Worm (Caenorhabditis elegans): ENCODE results near the gene rpb-8.

The rpb-8 gene

DNA sequence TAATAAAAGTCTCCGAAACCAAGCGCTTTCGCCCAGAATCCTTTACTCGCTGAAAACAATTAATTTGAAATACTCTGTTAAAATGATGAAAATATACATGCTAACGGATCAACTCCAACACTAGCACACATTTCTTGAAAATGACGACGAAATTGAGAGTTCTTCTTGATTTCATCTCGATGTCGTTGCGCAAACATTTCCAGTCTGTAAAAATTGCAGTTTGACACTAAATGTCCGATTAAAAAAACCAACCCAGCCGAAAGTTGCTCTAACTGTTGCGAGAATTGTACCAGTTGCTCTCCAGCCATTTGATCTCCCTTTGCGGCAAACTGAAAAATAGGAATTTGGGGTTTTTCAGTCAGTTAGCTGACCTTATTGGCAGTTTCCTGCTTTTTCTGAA lies 43.5 kb upstream of the rpb-8 start (continued):
- no peak for TF ChIP-seq egl-18 (GFP tag; IDR thresholded peaks at IDR 0.05)
- TF ChIP-seq B0019.2 (GFP tag; conservative IDR thresholded peaks at IDR 0.05) = no peak
- no peak for TF ChIP-seq bed-2 (GFP tag; IDR thresholded peaks at IDR 0.05)
- TF ChIP-seq Y95B8A.8 (GFP tag; IDR thresholded peaks at IDR 0.05) = no peak
- no peak for TF ChIP-seq chd-7 (tag; optimal IDR thresholded peaks at IDR 0.05)
- TF ChIP-seq lin-26 (GFP tag; IDR thresholded peaks at IDR 0.05) = peak; percentile 38; the same call in 1 of the 2 replicates
- no peak for TF ChIP-seq efl-1 (GFP tag; optimal IDR thresholded peaks at IDR 0.05)
- no peak for TF ChIP-seq athp-1 (tag; optimal IDR thresholded peaks at IDR 0.05)

- TF ChIP-seq ekl-4 (GFP tag; IDR thresholded peaks at IDR 0.05) (no peak), lag-1 (GFP tag; IDR thresholded peaks at IDR 0.05) (no peak), pbrm-1 (GFP tag; IDR thresholded peaks at IDR 0.05) (no peak), egl-18 (GFP tag; IDR thresholded peaks at IDR 0.05) (no peak), ztf-28 (GFP tag; IDR thresholded peaks at IDR 0.05) (no peak), mcd-1 (GFP tag; IDR thresholded peaks at IDR 0.05) (no peak), attf-3 (GFP tag; conservative IDR thresholded peaks at IDR 0.05) (no peak), mxl-1 (tag; optimal IDR thresholded peaks at IDR 0.05) (no peak)
These were observed 42.4 kb upstream of the rpb-8 start, which contains the start of gene C27F2.4 for ce11 chrIII:4960204-4960603. Gene C27F2.4, minus strand, starts transcription at chrIII:4960304.

- TF ChIP-seq F57A8.1 (GFP tag; optimal IDR thresholded peaks at IDR 0.05) (no peak), tbp1 (GFP tag; optimal IDR thresholded peaks at IDR 0.05) (no peak), hrde-1 (tag; optimal IDR thresholded peaks at IDR 0.05; ENCODE audit: borderline replicate concordance) (no peak), dox-1 (GFP tag; IDR thresholded peaks at IDR 0.05) (no peak), ztf-22 (GFP tag; optimal IDR thresholded peaks at IDR 0.05) (no peak), athp-1 (tag; optimal IDR thresholded peaks at IDR 0.05) (no peak)
These were observed 38.8 kb upstream of the rpb-8 start, which contains the start of gene C26E6.1 for ce11 chrIII:4956566-4956965. Gene C26E6.1, plus strand, starts transcription at chrIII:4956866.

- no peak for TF ChIP-seq akir-1 (GFP tag; optimal IDR thresholded peaks at IDR 0.05)
- TF ChIP-seq F37B4.10 (GFP tag; IDR thresholded peaks at IDR 0.05) = no peak
- TF ChIP-seq pha-4 (tag; optimal IDR thresholded peaks at IDR 0.05) = no peak
- peak; percentile 64; the same call in 1 of the 2 replicates for TF ChIP-seq nfyb-1 (GFP tag; IDR thresholded peaks at IDR 0.05)
- no peak for TF ChIP-seq let-607 (tag; optimal IDR thresholded peaks at IDR 0.05)
- no peak for TF ChIP-seq ztf-26 (tag; optimal IDR thresholded peaks at IDR 0.05)
- no peak for TF ChIP-seq Y53F4B.3 (GFP tag; IDR thresholded peaks at IDR 0.05)
- no peak for TF ChIP-seq atf-7 (tag; optimal IDR thresholded peaks at IDR 0.05)
These were observed 35.2 kb upstream of the rpb-8 start for ce11 chrIII:4952970-4953369.

- no peak for TF ChIP-seq hlh-26 (GFP tag; conservative IDR thresholded peaks at IDR 0.05)
- TF ChIP-seq let-607 (tag; optimal IDR thresholded peaks at IDR 0.05) = no peak
- TF ChIP-seq rec-8 (tag; optimal IDR thresholded peaks at IDR 0.05) = no peak
- TF ChIP-seq rcor-1 (GFP tag; IDR thresholded peaks at IDR 0.05) = no peak
- no peak for TF ChIP-seq F37B4.10 (GFP tag; IDR thresholded peaks at IDR 0.05)
- TF ChIP-seq ceh-27 (GFP tag; optimal IDR thresholded peaks at IDR 0.05) = no peak
- TF ChIP-seq snpc-1.1 (tag; optimal IDR thresholded peaks at IDR 0.05; ENCODE audit: insufficient read depth) = no peak
- TF ChIP-seq unc-62 (GFP tag; optimal IDR thresholded peaks at IDR 0.05) = no peak
- no peak for TF ChIP-seq ets-4 (GFP tag; optimal IDR thresholded peaks at IDR 0.05)
- no peak for TF ChIP-seq dox-1 (GFP tag; IDR thresholded peaks at IDR 0.05)
- no peak for TF ChIP-seq nfyb-1 (GFP tag; IDR thresholded peaks at IDR 0.05)
- no peak for TF ChIP-seq T07F8.4 (tag; optimal IDR thresholded peaks at IDR 0.05)
- TF ChIP-seq mxl-1 (tag; optimal IDR thresholded peaks at IDR 0.05) = no peak
- TF ChIP-seq pha-4 (tag; optimal IDR thresholded peaks at IDR 0.05) = no peak
These were observed 34.0 kb upstream of the rpb-8 start, which contains the start of gene flh-2 for ce11 chrIII:4951824-4952223. Gene flh-2, plus strand, starts transcription at chrIII:4952124.

Data from whole organism, young adult.